Fruit fly (Drosophila melanogaster) whole organism: ENCODE measurements around the gene fkh.

Source experiments
- CG8478 ChIP-seq: fragments of >200 bp; optimal IDR thresholded peaks from 2 replicates; lab custom pipeline; 2018; ENCODE audit warnings: inconsistent platforms
- Dll ChIP-seq: fragments of >200 bp; optimal IDR thresholded peaks from 2 replicates; lab custom pipeline; 2017
- EcR ChIP-seq, 2 experiments: fragments of >200 bp; optimal IDR thresholded peaks; 2 replicates each; lab custom pipeline; 2017; ENCODE audit warnings: missing biosample characterization in 2 of 2, missing genetic modification characterization in 2 of 2, missing genetic modification reagents in 2 of 2
- pan ChIP-seq: fragments of >200 bp; optimal IDR thresholded peaks from 2 replicates; lab custom pipeline; 2017
- psq ChIP-seq: fragments of >200 bp; optimal IDR thresholded peaks from 2 replicates; lab custom pipeline; 2017
- usp ChIP-seq: fragments of >200 bp; optimal IDR thresholded peaks from 2 replicates; lab custom pipeline; 2017; ENCODE audit warnings: missing biosample characterization, missing genetic modification characterization, mixed read lengths

DNA sequence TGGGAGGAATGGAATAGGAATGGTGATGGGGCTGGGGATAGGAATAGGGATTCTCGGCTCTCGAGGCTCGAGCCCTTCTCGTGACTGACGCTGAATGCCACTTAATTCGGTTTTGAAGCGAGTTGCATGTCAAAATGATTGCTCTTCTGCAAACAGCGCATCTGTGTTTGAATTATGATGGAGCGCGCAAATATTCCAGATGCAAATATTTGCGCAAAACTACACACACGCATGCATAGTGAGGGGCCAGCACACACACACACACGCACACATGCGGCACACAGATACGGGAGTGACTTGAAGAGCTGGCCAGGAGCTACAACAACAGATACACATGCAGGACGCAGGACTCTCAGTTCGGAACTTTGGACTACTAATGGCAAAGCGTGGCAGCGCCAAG is 39.4 kb downstream of the fkh start:
- TF ChIP-seq psq (no peak), CG8478 (no peak), EcR (GFP tag; optimal IDR thresholded peaks at IDR 0.05; lab: Kevin White, UChicago) (no peak), Dll (no peak), usp (GFP tag; lab: Kevin White, UChicago) (no peak), pan (lab: Kevin White, UChicago) (no peak)
